Worm (Caenorhabditis elegans): ENCODE results near the gene C39D10.2.

ce11 chrX:7932453-7932852 is 43.4 kb downstream of the C39D10.2 start:
- no peak for TF ChIP-seq ztf-23 (GFP tag; IDR thresholded peaks at IDR 0.05)
- TF ChIP-seq ztf-29 (GFP tag; IDR thresholded peaks at IDR 0.05): no peak
- TF ChIP-seq flt-1 (GFP tag; IDR thresholded peaks at IDR 0.05): no peak
- TF ChIP-seq T22C8.4 (GFP tag; IDR thresholded peaks at IDR 0.05): no peak
- TF ChIP-seq tab-1 (GFP tag; IDR thresholded peaks at IDR 0.05): no peak
- TF ChIP-seq ref-1 (GFP tag; conservative IDR thresholded peaks at IDR 0.05): no peak
- TF ChIP-seq med-1 (GFP tag; optimal IDR thresholded peaks at IDR 0.05; ENCODE audit: insufficient read depth): no peak
- TF ChIP-seq cog-1 (tag; optimal IDR thresholded peaks at IDR 0.05): no peak
- TF ChIP-seq klf-2 (GFP tag; conservative IDR thresholded peaks at IDR 0.05): no peak
